Worm (Caenorhabditis elegans) whole organism, L2 larva: ENCODE data around the gene trcs-2.

Experiments
- F13H6.1 ChIP-seq: sonication (generic microtip); optimal IDR thresholded peaks from 2 replicates; lab custom pipeline; 2016; ENCODE audit warnings: missing genetic modification characterization, missing compliant biosample characterization
- Y55F3AM.14 ChIP-seq: fragments of 200-800 bp; sonication (Bioruptor generic); optimal IDR thresholded peaks from 2 replicates; lab custom pipeline; 2018; ENCODE audit warnings: mild to moderate bottlenecking, missing genetic modification characterization, missing compliant biosample characterization
- ZK546.5 ChIP-seq: sonication (generic microtip); optimal IDR thresholded peaks from 2 replicates; lab custom pipeline; 2017; ENCODE audit warnings: missing biosample characterization, missing genetic modification characterization
- ama-1 ChIP-seq: fragments of 150-350 bp; optimal IDR thresholded peaks from 2 replicates; lab custom pipeline; 2018; ENCODE audit warnings: inconsistent platforms
- blmp-1 ChIP-seq: sonication (generic microtip); optimal IDR thresholded peaks from 2 replicates; lab custom pipeline; 2017; ENCODE audit warnings: missing genetic modification characterization, mild to moderate bottlenecking, missing compliant biosample characterization, antibody characterized with exemption, moderate library complexity; ENCODE audit not compliant: insufficient read depth
- ceh-16 ChIP-seq: fragments of 150-350 bp; optimal IDR thresholded peaks from 2 replicates; lab custom pipeline; 2014; ENCODE audit warnings: missing biosample characterization, missing genetic modification characterization
- ceh-82 ChIP-seq: fragments of 150-350 bp; optimal IDR thresholded peaks from 2 replicates; lab custom pipeline; 2014; ENCODE audit warnings: missing biosample characterization, missing genetic modification characterization
- crh-2 ChIP-seq: sonication (generic microtip); optimal IDR thresholded peaks from 2 replicates; lab custom pipeline; 2017; ENCODE audit warnings: missing biosample characterization, missing genetic modification characterization
- dmd-4 ChIP-seq: sonication (generic microtip); optimal IDR thresholded peaks from 2 replicates; lab custom pipeline; 2017; ENCODE audit warnings: missing biosample characterization, missing genetic modification characterization
- elt-1 ChIP-seq: fragments of 150-350 bp; optimal IDR thresholded peaks from 2 replicates; lab custom pipeline; 2014; ENCODE audit warnings: missing biosample characterization, missing genetic modification characterization
- elt-3 ChIP-seq: sonication (generic microtip); optimal IDR thresholded peaks from 2 replicates; lab custom pipeline; 2017; ENCODE audit warnings: missing biosample characterization, missing genetic modification characterization
- fos-1 ChIP-seq: fragments of 150-350 bp; optimal IDR thresholded peaks from 2 replicates; lab custom pipeline; 2014; ENCODE audit warnings: missing biosample characterization, missing genetic modification characterization
- gmeb-1 ChIP-seq: fragments of 150-350 bp; optimal IDR thresholded peaks from 2 replicates; lab custom pipeline; 2014; ENCODE audit warnings: missing biosample characterization, missing genetic modification characterization
- lin-11 ChIP-seq: fragments of 150-350 bp; sonication (generic microtip); optimal IDR thresholded peaks from 2 replicates; lab custom pipeline; 2014; ENCODE audit warnings: missing biosample characterization, missing genetic modification characterization, inconsistent platforms, mixed read lengths
- lin-39 ChIP-seq: fragments of 150-350 bp; optimal IDR thresholded peaks from 2 replicates; lab custom pipeline; 2014; ENCODE audit warnings: missing biosample characterization, missing genetic modification reagents, missing genetic modification characterization
- lsy-2 ChIP-seq, 2 experiments: fragments of 150-350 bp in 1 of 2; sonication (generic microtip) in 1 of 2; optimal IDR thresholded peaks; 2 replicates each; lab custom pipeline; 2014 to 2017; ENCODE audit warnings: missing biosample characterization in 2 of 2, missing genetic modification characterization in 2 of 2
- mbf-1 ChIP-seq: sonication (generic microtip); optimal IDR thresholded peaks from 2 replicates; lab custom pipeline; 2017; ENCODE audit warnings: missing biosample characterization, missing genetic modification characterization
- mdl-1 ChIP-seq, 2 experiments: fragments of 150-350 bp in 1 of 2; sonication (generic microtip) in 1 of 2; optimal IDR thresholded peaks; 2 replicates each; lab custom pipeline; 2017; ENCODE audit warnings: missing biosample characterization in 2 of 2, missing genetic modification characterization in 2 of 2
- nhr-12 ChIP-seq: fragments of 150-350 bp; optimal IDR thresholded peaks from 2 replicates; lab custom pipeline; 2014; ENCODE audit warnings: missing biosample characterization, missing genetic modification characterization
- nhr-129 ChIP-seq: fragments of 150-350 bp; optimal IDR thresholded peaks from 2 replicates; lab custom pipeline; 2014; ENCODE audit warnings: missing biosample characterization, missing genetic modification characterization
- nhr-21 ChIP-seq: fragments of 150-350 bp; optimal IDR thresholded peaks from 2 replicates; lab custom pipeline; 2014; ENCODE audit warnings: missing biosample characterization, missing genetic modification characterization
- nhr-237 ChIP-seq: fragments of 150-350 bp; optimal IDR thresholded peaks from 2 replicates; lab custom pipeline; 2014; ENCODE audit warnings: missing biosample characterization, missing genetic modification characterization
- nhr-25 ChIP-seq: fragments of 150-350 bp; sonication (generic microtip); optimal IDR thresholded peaks from 3 replicates; lab custom pipeline; 2014; ENCODE audit warnings: missing biosample characterization, missing genetic modification characterization
- peb-1 ChIP-seq: fragments of 150-350 bp; optimal IDR thresholded peaks from 2 replicates; lab custom pipeline; 2014; ENCODE audit warnings: missing biosample characterization, missing genetic modification characterization
- sem-4 ChIP-seq: fragments of 150-350 bp; optimal IDR thresholded peaks from 2 replicates; lab custom pipeline; 2014; ENCODE audit warnings: missing biosample characterization, missing genetic modification reagents, missing genetic modification characterization
- sma-3 ChIP-seq: sonication (generic microtip); optimal IDR thresholded peaks from 2 replicates; lab custom pipeline; 2016; ENCODE audit warnings: missing genetic modification reagents, missing genetic modification characterization, missing compliant biosample characterization
- sma-9 ChIP-seq, 2 experiments: fragments of 150-350 bp in 1 of 2; sonication (generic microtip) in 1 of 2; optimal IDR thresholded peaks; 2 replicates each; lab custom pipeline; 2014 to 2016; ENCODE audit warnings: missing genetic modification characterization in 2 of 2, mild to moderate bottlenecking in 1 of 2, missing biosample characterization in 1 of 2, missing compliant biosample characterization in 1 of 2, missing genetic modification reagents in 1 of 2, moderate library complexity in 1 of 2
- unc-39 ChIP-seq: fragments of 150-350 bp; optimal IDR thresholded peaks from 2 replicates; lab custom pipeline; 2014; ENCODE audit warnings: missing biosample characterization, missing genetic modification characterization
- unc-62 ChIP-seq: fragments of 150-350 bp; optimal IDR thresholded peaks from 2 replicates; lab custom pipeline; 2014; ENCODE audit warnings: missing biosample characterization, missing genetic modification reagents, missing genetic modification characterization
- zag-1 ChIP-seq: fragments of 150-350 bp; optimal IDR thresholded peaks from 2 replicates; lab custom pipeline; 2014; ENCODE audit warnings: missing biosample characterization, missing genetic modification characterization
- ztf-1 ChIP-seq: fragments of 200-800 bp; sonication (Bioruptor generic); conservative IDR thresholded peaks from 2 replicates; pipeline ENCODE4 v1.3.6; 2022; ENCODE audit warnings: missing genetic modification characterization, missing compliant biosample characterization
- ztf-11 ChIP-seq: sonication (generic microtip); optimal IDR thresholded peaks from 2 replicates; lab custom pipeline; 2017; ENCODE audit warnings: missing biosample characterization, missing genetic modification characterization
- ztf-4 ChIP-seq: fragments of 150-350 bp; optimal IDR thresholded peaks from 2 replicates; lab custom pipeline; 2014; ENCODE audit warnings: missing biosample characterization, missing genetic modification characterization

trcs-2 gene

DNA sequence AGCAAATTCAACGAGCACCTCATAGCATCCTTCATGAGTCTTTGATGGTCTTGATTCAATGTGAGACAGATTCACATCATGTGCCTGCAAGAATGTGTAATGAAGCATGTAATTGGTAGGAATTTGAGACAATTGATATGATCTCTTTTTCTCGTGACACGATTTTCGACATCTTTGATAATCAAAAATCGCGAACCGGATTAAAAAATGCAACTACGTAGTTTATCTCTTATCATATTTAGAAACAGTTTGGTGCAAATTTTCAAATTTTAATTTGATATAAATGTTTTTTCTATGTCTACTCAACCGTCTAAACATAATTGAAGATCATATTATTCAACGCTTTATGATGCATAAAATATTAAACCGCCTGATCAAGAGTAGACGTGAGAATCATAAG is 42.1 kb downstream of the trcs-2 start:
- TF ChIP-seq ZK546.5 (tag; lab: Kevin White, UChicago) (no peak), sma-9 (GFP tag; optimal IDR thresholded peaks at IDR 0.05; lab: Kevin White, UChicago) (peak; percentile 3), sma-9 (tag; optimal IDR thresholded peaks at IDR 0.05; lab: Kevin White, UChicago) (no peak), gmeb-1 (tag; lab: Kevin White, UChicago) (no peak), ztf-11 (tag; lab: Kevin White, UChicago) (no peak)

- TF ChIP-seq sma-3 (GFP tag; lab: Kevin White, UChicago) (peak; percentile 90), peb-1 (tag; lab: Kevin White, UChicago) (no peak), nhr-129 (tag; lab: Kevin White, UChicago) (peak; percentile 2), nhr-25 (tag; lab: Kevin White, UChicago) (peak; percentile 70), ztf-1 (no peak), nhr-21 (tag; lab: Kevin White, UChicago) (peak; percentile 31), blmp-1 (tag; lab: Kevin White, UChicago) (peak; percentile 42), fos-1 (tag; lab: Kevin White, UChicago) (peak; percentile 3), elt-3 (no peak), F13H6.1 (tag; lab: Kevin White, UChicago) (no peak), mdl-1 (tag; optimal IDR thresholded peaks at IDR 0.05; lab: Kevin White, UChicago) (peak; percentile 35 to 69), nhr-12 (tag; lab: Kevin White, UChicago) (no peak), ceh-16 (no peak), sma-9 (GFP tag; optimal IDR thresholded peaks at IDR 0.05; lab: Kevin White, UChicago) (peak; percentile 96), sma-9 (tag; optimal IDR thresholded peaks at IDR 0.05; lab: Kevin White, UChicago) (no peak)
- TF ChIP-seq, all 48 proteins: peak for 8
These were observed 42.9 kb downstream of the trcs-2 start for ce11 chrII:8765131-8765530.

ce11 chrII:8766475-8766874 is 44.2 kb downstream of the trcs-2 start, which contains the start of the genes nsph-1.1 and K08F8.15:
TSS of gene nsph-1.1 (plus strand) at chrII:8766775.
TSS of gene K08F8.15 (plus strand) at chrII:8766809.
- TF ChIP-seq mbf-1 (tag; lab: Kevin White, UChicago) (no peak), peb-1 (tag; lab: Kevin White, UChicago) (no peak), ama-1 (lab: Kevin White, UChicago) (no peak), ztf-4 (tag; lab: Kevin White, UChicago) (no peak), lin-11 (tag; lab: Kevin White, UChicago) (no peak), mdl-1 (tag; optimal IDR thresholded peaks at IDR 0.05; lab: Kevin White, UChicago) (no peak), nhr-237 (tag; lab: Kevin White, UChicago) (no peak), unc-39 (tag; lab: Kevin White, UChicago) (no peak), zag-1 (tag; lab: Kevin White, UChicago) (no peak)
- TF ChIP-seq, all 48 proteins: peak for 0

ce11 chrII:8766897-8767296 is 44.6 kb downstream of the trcs-2 start, which contains the start of gene pah-1:
TSS of gene pah-1 (minus strand) at chrII:8766997.
- TF ChIP-seq blmp-1 (tag; lab: Kevin White, UChicago) = no peak
- TF ChIP-seq ama-1 (lab: Kevin White, UChicago) = no peak
- TF ChIP-seq dmd-4 (tag; lab: Kevin White, UChicago) = no peak
- no peak for TF ChIP-seq ZK546.5 (tag; lab: Kevin White, UChicago)
- TF ChIP-seq lsy-2 (tag; optimal IDR thresholded peaks at IDR 0.05; lab: Kevin White, UChicago) = no peak
- no peak for TF ChIP-seq elt-1 (tag; lab: Kevin White, UChicago)
- TF ChIP-seq mdl-1 (tag; optimal IDR thresholded peaks at IDR 0.05; lab: Kevin White, UChicago) = no peak
- no peak for TF ChIP-seq zag-1 (tag; lab: Kevin White, UChicago)
- TF ChIP-seq nhr-12 (tag; lab: Kevin White, UChicago) = no peak
- TF ChIP-seq mbf-1 (tag; lab: Kevin White, UChicago) = no peak
- TF ChIP-seq lin-39 = no peak
- no peak for TF ChIP-seq ceh-82
- no peak for TF ChIP-seq nhr-25 (tag; lab: Kevin White, UChicago)
- no peak for TF ChIP-seq unc-62 (GFP tag; lab: Kevin White, UChicago)
- TF ChIP-seq fos-1 (tag; lab: Kevin White, UChicago) = no peak
- no peak for TF ChIP-seq crh-2
- TF ChIP-seq nhr-21 (tag; lab: Kevin White, UChicago) = no peak
- TF ChIP-seq sem-4 (tag; lab: Kevin White, UChicago) = no peak
- no peak for TF ChIP-seq Y55F3AM.14 (GFP tag; lab: Kevin White, UChicago)
- no peak for TF ChIP-seq ceh-16
